Fruit fly (Drosophila melanogaster): ENCODE measurements around the gene CG13309.

The CG13309 gene

DNA sequence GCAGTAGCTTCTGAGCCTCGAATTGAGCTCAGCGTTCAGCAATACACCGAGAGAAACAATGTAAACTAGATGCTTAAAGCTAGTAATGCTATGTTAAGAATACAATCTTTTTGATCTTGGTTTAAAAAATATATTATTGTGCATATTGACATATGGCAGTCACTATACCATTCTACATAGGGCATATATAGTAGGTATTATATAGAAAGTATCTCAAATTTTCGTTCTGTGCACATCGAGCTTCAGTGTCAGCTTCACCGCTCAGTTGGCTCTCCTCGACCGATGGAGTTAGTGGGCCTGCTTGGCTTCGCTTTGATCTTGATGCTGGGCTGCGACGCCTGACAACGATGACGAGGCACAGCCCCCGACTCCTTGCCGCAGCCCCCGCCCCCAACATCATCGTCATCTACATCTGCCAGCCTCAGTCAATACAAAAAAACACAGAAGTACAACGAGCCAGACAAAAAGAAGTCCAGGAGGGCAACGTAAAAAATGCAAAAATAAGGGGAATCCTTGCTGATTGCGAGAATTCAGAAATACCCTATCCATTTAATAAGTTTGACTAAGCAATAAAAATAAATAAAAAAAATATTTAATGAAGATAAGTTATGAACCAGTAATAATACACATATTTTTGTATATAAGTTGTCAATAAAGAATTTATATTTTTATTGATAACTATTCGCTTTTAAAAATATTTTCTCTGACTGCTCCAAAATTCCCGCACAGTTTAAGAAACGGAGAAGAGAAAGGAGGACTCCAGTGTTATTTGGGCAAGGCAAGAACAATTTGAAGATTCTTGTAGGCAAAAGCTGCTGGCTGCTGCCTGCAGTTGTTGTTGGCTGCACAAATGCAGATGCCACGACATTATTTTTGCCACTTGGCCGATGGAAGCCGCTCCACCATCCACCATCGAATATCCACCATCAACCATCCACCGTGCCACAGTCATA is 11.8 kb downstream of the CG13309 start:
- TF ChIP-seq dl (GFP tag; optimal IDR thresholded peaks at IDR 0.05; ENCODE audit: insufficient read depth in 1 of 2, partially characterized antibody in 2 of 2), result no peak
- peak; percentile 88 for TF ChIP-seq Hnf4 (GFP tag; optimal IDR thresholded peaks at IDR 0.05)
- TF ChIP-seq Mio (GFP tag; optimal IDR thresholded peaks at IDR 0.05), result peak; percentile 6
- TF ChIP-seq dsf (GFP tag; optimal IDR thresholded peaks at IDR 0.05; ENCODE audit: borderline replicate concordance), result no peak
- TF ChIP-seq Vsx2 (GFP tag; optimal IDR thresholded peaks at IDR 0.05; ENCODE audit: partially characterized antibody), result no peak
- no peak for TF ChIP-seq sv (GFP tag; optimal IDR thresholded peaks at IDR 0.05)
- no peak for TF ChIP-seq Hr78 (GFP tag; optimal IDR thresholded peaks at IDR 0.05)
- no peak for TF ChIP-seq jim (GFP tag; optimal IDR thresholded peaks at IDR 0.05)
- no peak for TF ChIP-seq Myc (optimal IDR thresholded peaks at IDR 0.05)
- TF ChIP-seq pan (optimal IDR thresholded peaks at IDR 0.05), result no peak
- peak; percentile 12 for TF ChIP-seq CrebA (GFP tag; optimal IDR thresholded peaks at IDR 0.05; ENCODE audit: borderline replicate concordance)
- no peak for TF ChIP-seq Abd-B (GFP tag; optimal IDR thresholded peaks at IDR 0.05)
- TF ChIP-seq dmrt93B (GFP tag; optimal IDR thresholded peaks at IDR 0.05), result peak; percentile 48
- peak; percentile 82 for TF ChIP-seq Sp1 (GFP tag; optimal IDR thresholded peaks at IDR 0.05)
- TF ChIP-seq OdsH (GFP tag; optimal IDR thresholded peaks at IDR 0.05), result peak; percentile 85
- TF ChIP-seq lola (GFP tag; optimal IDR thresholded peaks at IDR 0.05), result no peak
- TF ChIP-seq rgr (GFP tag; optimal IDR thresholded peaks at IDR 0.05), result peak; percentile 89
- TF ChIP-seq Dfd (GFP tag; optimal IDR thresholded peaks at IDR 0.05), result no peak
- peak; percentile 93 for TF ChIP-seq h (GFP tag; optimal IDR thresholded peaks at IDR 0.05)
- TF ChIP-seq woc (GFP tag; optimal IDR thresholded peaks at IDR 0.05), result peak; percentile 83
- peak; percentile 16 for TF ChIP-seq Dif (GFP tag; optimal IDR thresholded peaks at IDR 0.05; ENCODE audit: partially characterized antibody)
- peak; percentile 80 for TF ChIP-seq CG32264 (GFP tag; optimal IDR thresholded peaks at IDR 0.05)
- peak; percentile 65 for TF ChIP-seq tai (GFP tag; optimal IDR thresholded peaks at IDR 0.05)
- TF ChIP-seq usp (GFP tag; optimal IDR thresholded peaks at IDR 0.05), result no peak
- peak; percentile 88 for TF ChIP-seq HLH106 (tag; optimal IDR thresholded peaks at IDR 0.05)
- TF ChIP-seq ey (GFP tag; optimal IDR thresholded peaks at IDR 0.05), result peak; percentile 87
- TF ChIP-seq psq (GFP tag; optimal IDR thresholded peaks at IDR 0.05), result peak; percentile 67
- peak; percentile 87 for TF ChIP-seq brk (GFP tag; optimal IDR thresholded peaks at IDR 0.05)
- TF ChIP-seq CG9705 (GFP tag; optimal IDR thresholded peaks at IDR 0.05), result peak; percentile 67
- TF ChIP-seq foxo (GFP tag; optimal IDR thresholded peaks at IDR 0.05), result peak; percentile 67 to 88
- no peak for TF ChIP-seq GATAd (GFP tag; optimal IDR thresholded peaks at IDR 0.05)
- TF ChIP-seq Hr83 (GFP tag; optimal IDR thresholded peaks at IDR 0.05; ENCODE audit: poor library complexity, severe bottlenecking), result no peak
- peak; percentile 92 for TF ChIP-seq br (GFP tag; optimal IDR thresholded peaks at IDR 0.05)
- TF ChIP-seq Jra (GFP tag; optimal IDR thresholded peaks at IDR 0.05), result peak; percentile 53
- peak; percentile 72 for TF ChIP-seq sage (GFP tag; optimal IDR thresholded peaks at IDR 0.05)
- no peak for TF ChIP-seq N (GFP tag; optimal IDR thresholded peaks at IDR 0.05)
- peak; percentile 14 for TF ChIP-seq Rel (GFP tag; optimal IDR thresholded peaks at IDR 0.05)
- peak; percentile 74 for TF ChIP-seq Rel (tag; optimal IDR thresholded peaks at IDR 0.05)
- TF ChIP-seq fru (GFP tag; optimal IDR thresholded peaks at IDR 0.05), result peak; percentile 93

- TF ChIP-seq fru (GFP tag; optimal IDR thresholded peaks at IDR 0.05) (peak; percentile 38), CG9705 (GFP tag; optimal IDR thresholded peaks at IDR 0.05) (no peak), Jra (GFP tag; optimal IDR thresholded peaks at IDR 0.05) (no peak), Abd-B (GFP tag; optimal IDR thresholded peaks at IDR 0.05) (no peak), Vsx2 (GFP tag; optimal IDR thresholded peaks at IDR 0.05; ENCODE audit: partially characterized antibody) (no peak), Rel (GFP tag; optimal IDR thresholded peaks at IDR 0.05) (no peak), Rel (tag; optimal IDR thresholded peaks at IDR 0.05) (peak; percentile 4), brk (GFP tag; optimal IDR thresholded peaks at IDR 0.05) (no peak), GATAd (GFP tag; optimal IDR thresholded peaks at IDR 0.05) (no peak), Hnf4 (GFP tag; optimal IDR thresholded peaks at IDR 0.05) (no peak), ey (GFP tag; optimal IDR thresholded peaks at IDR 0.05) (no peak)
Measured at dm6 chr3L:8822881-8823435, 12.8 kb downstream of the CG13309 start.
